Fruit fly (Drosophila melanogaster) Kc167 (cell line): Measurements from ENCODE around the gene CG11356.
"Not testable (repeated sequence)": the region's sequence is repeated elsewhere in the genome, so short reads cannot be mapped to it uniquely, and the experiment has no call there.

Source experiments
- Myc ChIP-seq: fragments of >200 bp; optimal IDR thresholded peaks from 2 replicates; lab custom pipeline; 2017; ENCODE audit warnings: missing external identifiers
- Sin3A ChIP-seq: fragments of >200 bp; optimal IDR thresholded peaks from 2 replicates; lab custom pipeline; 2018; ENCODE audit warnings: missing external identifiers
- h ChIP-seq: fragments of >200 bp; optimal IDR thresholded peaks from 3 replicates; lab custom pipeline; 2018; ENCODE audit warnings: missing external identifiers
- insv ChIP-seq: fragments of >200 bp; optimal IDR thresholded peaks from 3 replicates; lab custom pipeline; 2018; ENCODE audit warnings: missing external identifiers
- psq ChIP-seq: fragments of >200 bp; optimal IDR thresholded peaks from 2 replicates; lab custom pipeline; 2017; ENCODE audit warnings: missing external identifiers
- ttk ChIP-seq: sonication (Bioruptor generic); optimal IDR thresholded peaks from 2 replicates; lab custom pipeline; 2017; ENCODE audit warnings: missing external identifiers

CG11356 gene

dm6 chrX:12103740-12104139 is at the start of gene CG11356:
Gene CG11356 (minus strand): TSS chrX:12103840.
- TF ChIP-seq Sin3A (lab: Kevin White, UChicago): no peak
- no peak for TF ChIP-seq insv (lab: Kevin White, UChicago)
- no peak for TF ChIP-seq psq (lab: Kevin White, UChicago)
- no peak for TF ChIP-seq Myc
- TF ChIP-seq ttk: no peak
- TF ChIP-seq h: no peak

- TF ChIP-seq h: no peak
- no peak for TF ChIP-seq ttk
- no peak for TF ChIP-seq Myc
- no peak for TF ChIP-seq psq (lab: Kevin White, UChicago)
- no peak for TF ChIP-seq Sin3A (lab: Kevin White, UChicago)
- no peak for TF ChIP-seq insv (lab: Kevin White, UChicago)
These were observed 24.4 kb upstream of the CG11356 start for dm6 chrX:12128045-12128444.

DNA sequence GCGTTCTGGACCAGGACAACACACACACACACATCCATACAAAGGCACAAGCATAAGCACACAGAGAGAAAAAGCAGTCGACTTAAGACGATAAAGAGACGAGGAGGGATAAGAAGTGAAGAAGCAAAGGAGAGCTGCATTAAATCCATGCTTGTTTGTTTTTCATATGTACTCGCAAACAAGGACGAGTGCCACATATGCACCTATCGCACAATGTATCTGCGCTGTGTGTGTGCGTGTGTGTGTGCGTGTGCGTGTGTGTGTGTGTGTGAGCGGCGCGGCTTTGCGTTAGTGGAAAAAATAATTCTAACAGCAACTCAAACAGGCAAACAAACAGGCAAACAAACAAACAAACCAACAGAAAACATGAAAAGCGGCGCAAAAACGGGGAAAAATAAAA is 15.7 kb upstream of the CG11356 start:
- TF ChIP-seq Sin3A (lab: Kevin White, UChicago) (no peak), psq (lab: Kevin White, UChicago) (no peak), h (no peak), Myc (no peak), ttk (no peak), insv (lab: Kevin White, UChicago) (no peak)

- TF ChIP-seq psq (lab: Kevin White, UChicago) (no peak), ttk (no peak), insv (lab: Kevin White, UChicago) (no peak), h (no peak), Myc (no peak), Sin3A (lab: Kevin White, UChicago) (no peak)
These were observed 3.3 kb upstream of the CG11356 start, which contains the start of gene CG2750 for dm6 chrX:12106900-12107299. Gene CG2750 (plus strand): TSS chrX:12107200.

DNA sequence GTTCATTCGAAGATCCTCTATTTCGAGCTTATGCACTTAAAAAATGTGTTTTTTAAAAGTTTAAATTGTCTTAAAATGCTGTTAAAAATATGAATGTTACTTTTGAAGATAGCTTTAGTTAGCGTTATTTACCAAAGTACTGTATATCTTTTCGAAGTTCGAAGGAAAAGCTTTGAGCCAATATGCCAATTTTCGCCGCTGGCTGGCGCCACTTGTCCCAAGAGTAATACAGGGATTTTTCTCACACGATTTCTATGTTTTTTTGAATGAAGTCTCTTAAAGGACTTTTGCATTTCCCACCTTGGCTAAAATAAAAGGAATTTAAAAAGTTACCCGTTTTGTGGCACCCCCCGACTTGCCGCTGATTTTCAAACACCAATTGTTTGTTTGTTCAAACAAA is 579 bp upstream of the CG11356 start:
- TF ChIP-seq Myc (no peak), insv (lab: Kevin White, UChicago) (no peak), psq (lab: Kevin White, UChicago) (no peak), ttk (no peak), Sin3A (lab: Kevin White, UChicago) (no peak), h (no peak)

DNA sequence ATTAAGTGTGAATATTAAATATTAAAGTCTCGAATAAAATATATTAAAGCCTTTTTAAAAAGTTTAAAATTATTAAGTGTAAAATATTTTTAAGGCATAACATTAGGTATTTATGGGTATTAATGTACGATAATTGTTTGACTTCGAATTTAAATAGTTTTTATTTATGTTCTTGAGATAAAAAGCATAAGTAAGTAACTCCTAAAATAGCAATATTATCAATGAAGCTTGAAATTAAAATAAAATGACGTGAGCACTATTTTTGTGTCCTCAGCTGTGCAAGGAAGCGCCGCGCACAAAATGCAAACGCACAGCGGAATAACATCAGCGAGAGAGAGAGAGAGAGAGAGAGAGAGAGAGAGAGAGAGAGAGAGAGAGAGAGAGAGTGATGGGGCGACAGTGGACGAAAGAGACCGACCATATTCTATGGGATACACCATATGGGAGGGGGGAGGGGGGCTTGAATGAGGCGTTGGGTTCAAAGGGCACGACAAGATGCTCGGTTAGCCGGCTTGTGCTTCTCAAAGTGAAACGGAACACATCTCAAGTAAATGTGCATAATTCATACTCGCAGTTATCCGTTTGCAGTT is 13.3 kb downstream of the CG11356 start:
- TF ChIP-seq insv (lab: Kevin White, UChicago) (no peak), ttk (no peak)

DNA sequence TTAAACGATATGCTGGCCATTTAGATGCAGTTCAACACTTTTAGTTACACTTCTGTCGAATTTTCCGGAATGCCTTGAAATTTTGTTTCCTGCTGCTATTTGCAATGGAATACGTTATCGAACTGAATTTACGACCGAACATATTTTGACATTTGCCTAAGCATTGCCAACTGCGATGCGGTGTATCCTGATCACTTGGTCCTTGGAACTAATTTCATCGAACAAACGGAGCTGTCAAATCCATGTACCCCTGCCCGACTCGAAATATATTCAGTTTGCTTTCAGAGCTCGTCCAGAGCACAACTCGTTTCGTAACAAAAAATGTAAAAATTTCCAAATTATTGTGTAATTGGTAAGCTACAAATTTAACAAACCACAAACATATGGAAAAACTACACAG is 16.7 kb downstream of the CG11356 start, which contains the start of gene CG15734:
CG15734 (minus strand) TSS at position 101 of the 400 bp plus-strand sequence.
- not testable (repeated sequence) for TF ChIP-seq h; Sin3A (lab: Kevin White, UChicago); psq (lab: Kevin White, UChicago)

dm6 chrX:12085694-12086093 is 17.9 kb downstream of the CG11356 start:
- TF ChIP-seq insv (lab: Kevin White, UChicago): no peak
- TF ChIP-seq Sin3A (lab: Kevin White, UChicago): no peak
- no peak for TF ChIP-seq h
- TF ChIP-seq Myc: no peak

dm6 chrX:12084406-12084805 is 19.2 kb downstream of the CG11356 start:
- no peak for TF ChIP-seq Sin3A (lab: Kevin White, UChicago)
- no peak for TF ChIP-seq ttk
- TF ChIP-seq insv (lab: Kevin White, UChicago): no peak
- TF ChIP-seq psq (lab: Kevin White, UChicago): no peak
- no peak for TF ChIP-seq h
- TF ChIP-seq Myc: no peak

- TF ChIP-seq insv (lab: Kevin White, UChicago): no peak
- no peak for TF ChIP-seq h
- no peak for TF ChIP-seq ttk
- TF ChIP-seq Sin3A (lab: Kevin White, UChicago): no peak
- TF ChIP-seq Myc: no peak
- no peak for TF ChIP-seq psq (lab: Kevin White, UChicago)
These were observed 21.4 kb downstream of the CG11356 start for dm6 chrX:12082244-12082643.

- TF ChIP-seq psq (lab: Kevin White, UChicago): no peak
- no peak for TF ChIP-seq Sin3A (lab: Kevin White, UChicago)
- no peak for TF ChIP-seq Myc
- TF ChIP-seq insv (lab: Kevin White, UChicago): no peak
- no peak for TF ChIP-seq h
- TF ChIP-seq ttk: no peak
These were observed 27.4 kb downstream of the CG11356 start for dm6 chrX:12076243-12076642.

dm6 chrX:12075569-12075968 is 28.1 kb downstream of the CG11356 start:
- no peak for TF ChIP-seq h
- TF ChIP-seq psq (lab: Kevin White, UChicago): no peak
- no peak for TF ChIP-seq Myc
- TF ChIP-seq insv (lab: Kevin White, UChicago): no peak
- TF ChIP-seq ttk: no peak
- no peak for TF ChIP-seq Sin3A (lab: Kevin White, UChicago)

dm6 chrX:12073637-12074036 is 30.0 kb downstream of the CG11356 start:
- TF ChIP-seq h (no peak), psq (lab: Kevin White, UChicago) (no peak), Myc (no peak), Sin3A (lab: Kevin White, UChicago) (no peak), ttk (no peak), insv (lab: Kevin White, UChicago) (no peak)

DNA sequence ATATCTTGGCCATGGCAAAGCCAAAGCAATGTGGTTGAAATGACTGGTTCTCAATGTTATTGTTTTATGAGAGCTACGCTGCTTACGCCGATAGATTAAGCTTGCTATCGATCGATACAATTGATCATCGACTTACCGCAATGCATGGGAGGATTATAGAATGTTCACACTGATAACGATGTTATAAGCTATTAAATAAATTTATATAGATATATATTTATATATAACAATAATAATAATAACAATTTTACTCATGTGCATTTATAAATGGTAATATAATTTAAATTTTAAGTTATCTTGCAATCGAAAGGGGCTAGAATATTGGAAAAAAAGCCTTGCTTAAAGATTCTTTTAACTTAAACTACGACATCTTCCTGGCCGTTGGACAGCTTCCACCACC is 30.9 kb downstream of the CG11356 start, which contains the start of gene moon:
moon (minus strand) TSS at position 101 of the 400 bp plus-strand sequence.
- TF ChIP-seq insv (lab: Kevin White, UChicago) (no peak), h (no peak), ttk (no peak)
